Worm (Caenorhabditis elegans) whole organism, L3 larva: ENCODE results near the gene W06G6.2.

Experiments used
- R02D3.7 ChIP-seq: fragments of 150-350 bp; optimal IDR thresholded peaks from 2 replicates; lab custom pipeline; 2014; ENCODE audit warnings: missing biosample characterization, missing genetic modification characterization
- ama-1 ChIP-seq: fragments of 150-350 bp; optimal IDR thresholded peaks from 2 replicates; lab custom pipeline; 2018
- ceh-16 ChIP-seq: sonication (generic microtip); optimal IDR thresholded peaks from 2 replicates; lab custom pipeline; 2017; ENCODE audit warnings: missing biosample characterization, missing genetic modification characterization
- ceh-82 ChIP-seq: fragments of 150-350 bp; optimal IDR thresholded peaks from 2 replicates; lab custom pipeline; 2014; ENCODE audit warnings: missing biosample characterization, missing genetic modification characterization
- daf-12 ChIP-seq: fragments of 150-350 bp; optimal IDR thresholded peaks from 2 replicates; lab custom pipeline; 2014; ENCODE audit warnings: missing biosample characterization, missing genetic modification reagents, missing genetic modification characterization
- egl-27 ChIP-seq: sonication (generic microtip); optimal IDR thresholded peaks from 4 replicates; lab custom pipeline; 2017; ENCODE audit warnings: missing biosample characterization, missing genetic modification reagents, missing genetic modification characterization
- egl-5 ChIP-seq: fragments of 150-350 bp; optimal IDR thresholded peaks from 2 replicates; lab custom pipeline; 2017; ENCODE audit warnings: missing biosample characterization, missing genetic modification reagents, missing genetic modification characterization, inconsistent platforms
- elt-1 ChIP-seq: fragments of 150-350 bp; optimal IDR thresholded peaks from 2 replicates; lab custom pipeline; 2014; ENCODE audit warnings: missing biosample characterization, missing genetic modification characterization
- elt-2 ChIP-seq: sonication (generic microtip); optimal IDR thresholded peaks from 2 replicates; lab custom pipeline; 2016; ENCODE audit warnings: missing genetic modification reagents, mild to moderate bottlenecking, missing genetic modification characterization, missing compliant biosample characterization
- elt-3 ChIP-seq, 3 experiments: fragments of 150-350 bp in 1 of 3; sonication (generic microtip) in 2 of 3; optimal IDR thresholded peaks; 2 replicates in 2 of 3; 4 replicates in 1 of 3; lab custom pipeline; 2014 to 2017; ENCODE audit warnings: missing biosample characterization in 3 of 3, missing genetic modification characterization in 3 of 3
- eor-1 ChIP-seq, 2 experiments: fragments of 150-350 bp; optimal IDR thresholded peaks; 2 replicates each; lab custom pipeline; 2014 to 2018; ENCODE audit warnings: missing biosample characterization in 2 of 2, missing genetic modification characterization in 2 of 2
- fkh-2 ChIP-seq: fragments of 150-350 bp; optimal IDR thresholded peaks from 2 replicates; lab custom pipeline; 2014; ENCODE audit warnings: missing biosample characterization, missing genetic modification reagents, missing genetic modification characterization
- fos-1 ChIP-seq: fragments of 150-350 bp; optimal IDR thresholded peaks from 2 replicates; lab custom pipeline; 2014; ENCODE audit warnings: missing biosample characterization, missing genetic modification characterization
- jun-1 ChIP-seq: fragments of 150-350 bp; optimal IDR thresholded peaks from 2 replicates; lab custom pipeline; 2014; ENCODE audit warnings: missing biosample characterization, missing genetic modification reagents, missing genetic modification characterization
- lin-15B ChIP-seq: fragments of 150-350 bp; optimal IDR thresholded peaks from 2 replicates; lab custom pipeline; 2014; ENCODE audit warnings: missing biosample characterization, missing genetic modification characterization
- lin-39 ChIP-seq: fragments of 150-350 bp; optimal IDR thresholded peaks from 2 replicates; lab custom pipeline; 2018; ENCODE audit warnings: missing biosample characterization, missing genetic modification reagents, missing genetic modification characterization
- lsy-12 ChIP-seq: sonication (generic microtip); optimal IDR thresholded peaks from 2 replicates; lab custom pipeline; 2016; ENCODE audit warnings: mild to moderate bottlenecking, missing genetic modification characterization, missing compliant biosample characterization
- mdl-1 ChIP-seq: fragments of 150-350 bp; optimal IDR thresholded peaks from 2 replicates; lab custom pipeline; 2014; ENCODE audit warnings: missing biosample characterization, missing genetic modification characterization
- mml-1 ChIP-seq: fragments of 150-350 bp; sonication (generic microtip); optimal IDR thresholded peaks from 3 replicates; lab custom pipeline; 2014; ENCODE audit warnings: missing biosample characterization, missing genetic modification characterization
- nhr-12 ChIP-seq: fragments of 150-350 bp; optimal IDR thresholded peaks from 2 replicates; lab custom pipeline; 2014; ENCODE audit warnings: missing biosample characterization, missing genetic modification characterization
- nhr-23 ChIP-seq: fragments of 150-350 bp; optimal IDR thresholded peaks from 2 replicates; lab custom pipeline; 2014; ENCODE audit warnings: missing biosample characterization, missing genetic modification reagents, missing genetic modification characterization
- nhr-237 ChIP-seq: fragments of 150-350 bp; optimal IDR thresholded peaks from 2 replicates; lab custom pipeline; 2014; ENCODE audit warnings: missing biosample characterization, missing genetic modification characterization
- nhr-43 ChIP-seq: sonication (generic microtip); optimal IDR thresholded peaks from 2 replicates; lab custom pipeline; 2016; ENCODE audit warnings: mild to moderate bottlenecking, missing genetic modification characterization, missing compliant biosample characterization; ENCODE audit not compliant: poor library complexity, severe bottlenecking
- nhr-67 ChIP-seq: fragments of 150-350 bp; optimal IDR thresholded peaks from 2 replicates; lab custom pipeline; 2014; ENCODE audit warnings: missing biosample characterization, missing genetic modification characterization
- nhr-76 ChIP-seq: fragments of 150-350 bp; sonication (generic microtip); optimal IDR thresholded peaks from 5 replicates; lab custom pipeline; 2014; ENCODE audit warnings: missing biosample characterization, missing genetic modification characterization
- nhr-77 ChIP-seq: fragments of 150-350 bp; optimal IDR thresholded peaks from 2 replicates; lab custom pipeline; 2014; ENCODE audit warnings: missing biosample characterization, missing genetic modification characterization
- pha-4 ChIP-seq: fragments of 150-350 bp; optimal IDR thresholded peaks from 2 replicates; lab custom pipeline; 2014; ENCODE audit warnings: missing biosample characterization, missing genetic modification reagents, missing genetic modification characterization
- pqm-1 ChIP-seq: fragments of 150-350 bp; optimal IDR thresholded peaks from 2 replicates; lab custom pipeline; 2017; ENCODE audit warnings: missing biosample characterization, missing genetic modification characterization, inconsistent platforms
- skn-1 ChIP-seq: fragments of 150-350 bp; optimal IDR thresholded peaks from 2 replicates; lab custom pipeline; 2014; ENCODE audit warnings: missing biosample characterization, missing genetic modification characterization
- snpc-4 ChIP-seq: fragments of 150-350 bp; optimal IDR thresholded peaks from 2 replicates; lab custom pipeline; 2014; ENCODE audit warnings: missing biosample characterization, missing genetic modification characterization
- unc-39 ChIP-seq: sonication (generic microtip); optimal IDR thresholded peaks from 4 replicates; lab custom pipeline; 2017; ENCODE audit warnings: missing biosample characterization, missing genetic modification characterization
- unc-62 ChIP-seq: fragments of 150-350 bp; sonication (generic microtip); optimal IDR thresholded peaks from 4 replicates; lab custom pipeline; 2014; ENCODE audit warnings: missing biosample characterization, missing genetic modification reagents, missing genetic modification characterization
- ztf-11 ChIP-seq: fragments of 150-350 bp; optimal IDR thresholded peaks from 2 replicates; lab custom pipeline; 2014; ENCODE audit warnings: missing biosample characterization, missing genetic modification characterization
- ztf-4 ChIP-seq: fragments of 150-350 bp; optimal IDR thresholded peaks from 2 replicates; lab custom pipeline; 2014; ENCODE audit warnings: missing biosample characterization, missing genetic modification characterization

W06G6.2 gene

DNA sequence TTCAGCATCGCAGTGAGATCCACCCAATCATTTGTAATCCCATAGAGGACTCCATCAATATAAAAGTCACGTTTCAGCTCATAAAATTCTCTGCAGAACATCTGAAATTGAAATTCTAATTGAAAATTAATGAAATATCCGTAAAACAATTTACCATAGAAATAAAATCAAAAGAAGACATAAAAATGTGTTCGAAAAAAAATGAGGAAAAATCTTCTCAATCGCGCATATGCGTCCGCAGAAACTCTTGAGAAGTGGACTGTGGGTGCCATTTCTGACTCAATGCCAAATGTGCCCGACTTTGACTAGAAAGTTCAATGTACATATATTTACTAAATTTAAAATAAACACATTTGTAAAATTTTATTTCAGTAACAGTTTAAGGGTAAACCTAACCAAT is 39.4 kb downstream of the W06G6.2 start, which contains the start of gene F14F8.9:
Gene F14F8.9, minus strand, starts transcription at position 101 of the 400 bp plus-strand sequence.
- TF ChIP-seq jun-1 (tag; lab: Kevin White, UChicago) (no peak), nhr-76 (no peak), mdl-1 (tag; lab: Kevin White, UChicago) (no peak)
- TF ChIP-seq, all 47 proteins: peak for 0

DNA sequence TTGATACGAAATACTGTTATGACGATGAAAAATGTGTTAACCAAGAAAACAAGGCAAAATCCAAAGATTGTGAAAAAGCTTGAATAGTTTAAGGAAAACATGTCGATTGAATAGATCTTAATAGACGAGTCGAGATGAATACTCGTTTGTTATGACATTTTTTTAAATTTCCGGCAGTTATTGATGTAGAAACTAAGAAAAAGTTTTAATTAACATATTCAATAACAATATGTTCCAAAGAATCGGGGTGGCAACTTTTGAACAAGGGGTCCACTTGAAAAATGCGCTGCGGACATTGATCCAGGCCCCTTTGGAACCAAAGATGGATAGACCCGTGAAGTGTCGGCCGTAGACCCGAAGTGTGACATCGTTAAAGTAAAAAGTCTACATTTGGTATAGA is 42.1 kb downstream of the W06G6.2 start, which contains the start of gene str-61:
Gene str-61, minus strand, starts transcription at position 101 of the 400 bp plus-strand sequence.
- no peak for TF ChIP-seq unc-62
- TF ChIP-seq nhr-77 (tag; lab: Kevin White, UChicago) = no peak
- no peak for TF ChIP-seq skn-1
- TF ChIP-seq unc-39 = no peak
- TF ChIP-seq lin-39 (tag; lab: Kevin White, UChicago) = no peak
- no peak for TF ChIP-seq nhr-23 (tag; lab: Kevin White, UChicago)
- no peak for TF ChIP-seq nhr-43 (tag; lab: Kevin White, UChicago)
- TF ChIP-seq ceh-82 (tag; lab: Kevin White, UChicago) = no peak
- no peak for TF ChIP-seq elt-2 (tag; lab: Kevin White, UChicago)
- TF ChIP-seq lin-15B (tag; lab: Kevin White, UChicago) = no peak
- TF ChIP-seq egl-5 (tag; lab: Kevin White, UChicago) = no peak

DNA sequence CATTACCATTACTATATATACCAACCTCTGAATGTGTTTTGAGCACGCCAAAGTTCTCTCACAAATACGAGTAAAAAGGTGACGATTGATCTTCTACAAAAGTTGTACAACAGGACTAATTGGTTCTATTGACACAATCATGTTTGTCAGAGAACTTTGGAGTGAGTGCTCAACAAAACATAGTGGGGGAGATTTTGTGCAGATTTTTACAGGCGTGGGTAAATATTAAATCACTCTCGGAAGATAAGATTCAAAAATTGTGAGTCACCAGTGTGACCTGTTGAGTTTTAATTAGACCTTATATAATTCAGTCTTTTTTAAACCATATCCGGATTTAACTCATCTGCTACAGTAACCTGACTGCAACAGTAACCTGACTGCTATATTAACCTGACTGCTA is 43.1 kb downstream of the W06G6.2 start, which contains the start of gene F14F8.8:
Gene F14F8.8, minus strand, starts transcription at position 101 of the 400 bp plus-strand sequence.
- TF ChIP-seq nhr-76 (no peak), lsy-12 (tag; lab: Kevin White, UChicago) (no peak), pha-4 (tag; lab: Kevin White, UChicago) (no peak), lin-39 (tag; lab: Kevin White, UChicago) (no peak), egl-27 (tag; lab: Kevin White, UChicago) (no peak), ama-1 (no peak), daf-12 (tag; lab: Kevin White, UChicago) (no peak), snpc-4 (tag; lab: Kevin White, UChicago) (no peak), elt-2 (tag; lab: Kevin White, UChicago) (no peak), nhr-43 (tag; lab: Kevin White, UChicago) (no peak), eor-1 (tag; optimal IDR thresholded peaks at IDR 0.05; lab: Kevin White, UChicago) (no peak), jun-1 (tag; lab: Kevin White, UChicago) (no peak), mml-1 (tag; lab: Kevin White, UChicago) (no peak), elt-1 (tag; lab: Kevin White, UChicago) (no peak), fos-1 (no peak), ztf-4 (tag; lab: Kevin White, UChicago) (no peak), nhr-23 (tag; lab: Kevin White, UChicago) (no peak)
- TF ChIP-seq, all 47 proteins: peak for 0

DNA sequence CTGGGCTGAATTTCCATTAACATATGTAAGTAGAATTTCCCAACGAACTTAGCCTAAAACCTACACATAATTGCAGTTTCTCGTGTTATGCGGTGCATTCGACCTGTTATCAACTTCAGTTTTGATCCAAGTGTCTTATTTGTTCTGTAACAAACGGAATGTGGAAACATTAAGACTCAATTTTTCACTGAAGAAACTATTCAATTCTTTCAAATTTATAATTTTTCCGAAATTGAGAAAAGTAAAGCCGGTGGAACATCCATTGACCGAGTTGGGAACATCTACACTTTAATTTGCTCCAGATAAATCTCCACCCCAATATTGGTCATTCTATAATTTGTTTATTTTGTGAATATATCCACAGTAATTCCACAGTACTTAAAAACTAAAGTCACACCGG is 45.3 kb downstream of the W06G6.2 start:
- TF ChIP-seq ceh-16 (no peak), egl-27 (tag; lab: Kevin White, UChicago) (no peak), daf-12 (tag; lab: Kevin White, UChicago) (no peak), elt-3 (tag; optimal IDR thresholded peaks at IDR 0.05; lab: Kevin White, UChicago) (no peak), ztf-11 (tag; lab: Kevin White, UChicago) (no peak), jun-1 (tag; lab: Kevin White, UChicago) (no peak), unc-39 (no peak), R02D3.7 (tag; lab: Kevin White, UChicago) (no peak), lin-15B (tag; lab: Kevin White, UChicago) (no peak), egl-5 (tag; lab: Kevin White, UChicago) (no peak), ztf-4 (tag; lab: Kevin White, UChicago) (no peak), nhr-237 (tag; lab: Kevin White, UChicago) (no peak)

DNA sequence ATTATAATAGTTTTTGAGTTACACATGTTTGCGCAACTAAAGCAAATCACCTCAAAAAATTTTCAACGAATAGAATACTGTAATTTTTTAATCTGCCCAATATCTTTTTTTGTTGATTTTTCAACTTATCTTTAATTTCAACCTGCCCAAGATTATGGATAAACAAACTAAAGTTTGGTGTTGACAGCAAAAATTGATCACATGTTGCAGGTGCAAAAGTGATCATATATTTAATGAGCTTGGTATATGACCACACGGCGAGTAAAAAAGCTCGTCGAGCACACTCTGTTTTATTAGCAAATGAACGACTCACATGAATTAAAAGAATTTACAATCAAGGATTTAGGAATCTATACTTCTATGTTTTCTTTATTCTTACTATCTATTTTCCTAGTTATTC is 46.5 kb downstream of the W06G6.2 start, which contains the start of gene srz-1:
Gene srz-1, plus strand, starts transcription at position 301 of the 400 bp plus-strand sequence.
- no peak for TF ChIP-seq lsy-12 (tag; lab: Kevin White, UChicago)
- no peak for TF ChIP-seq eor-1 (tag; optimal IDR thresholded peaks at IDR 0.05; lab: Kevin White, UChicago)
- no peak for TF ChIP-seq mdl-1 (tag; lab: Kevin White, UChicago)
- no peak for TF ChIP-seq fkh-2 (tag; lab: Kevin White, UChicago)
- TF ChIP-seq ztf-4 (tag; lab: Kevin White, UChicago) = no peak
- TF ChIP-seq pqm-1 (tag; lab: Kevin White, UChicago) = no peak
- TF ChIP-seq daf-12 (tag; lab: Kevin White, UChicago) = no peak
- TF ChIP-seq jun-1 (tag; lab: Kevin White, UChicago) = no peak
- TF ChIP-seq ztf-11 (tag; lab: Kevin White, UChicago) = no peak
- no peak for TF ChIP-seq nhr-12 (tag; lab: Kevin White, UChicago)
- TF ChIP-seq nhr-67 (tag; lab: Kevin White, UChicago) = no peak
